Fruit fly (Drosophila melanogaster): Measurements from ENCODE around the gene Karybeta3.

Gene Karybeta3

DNA sequence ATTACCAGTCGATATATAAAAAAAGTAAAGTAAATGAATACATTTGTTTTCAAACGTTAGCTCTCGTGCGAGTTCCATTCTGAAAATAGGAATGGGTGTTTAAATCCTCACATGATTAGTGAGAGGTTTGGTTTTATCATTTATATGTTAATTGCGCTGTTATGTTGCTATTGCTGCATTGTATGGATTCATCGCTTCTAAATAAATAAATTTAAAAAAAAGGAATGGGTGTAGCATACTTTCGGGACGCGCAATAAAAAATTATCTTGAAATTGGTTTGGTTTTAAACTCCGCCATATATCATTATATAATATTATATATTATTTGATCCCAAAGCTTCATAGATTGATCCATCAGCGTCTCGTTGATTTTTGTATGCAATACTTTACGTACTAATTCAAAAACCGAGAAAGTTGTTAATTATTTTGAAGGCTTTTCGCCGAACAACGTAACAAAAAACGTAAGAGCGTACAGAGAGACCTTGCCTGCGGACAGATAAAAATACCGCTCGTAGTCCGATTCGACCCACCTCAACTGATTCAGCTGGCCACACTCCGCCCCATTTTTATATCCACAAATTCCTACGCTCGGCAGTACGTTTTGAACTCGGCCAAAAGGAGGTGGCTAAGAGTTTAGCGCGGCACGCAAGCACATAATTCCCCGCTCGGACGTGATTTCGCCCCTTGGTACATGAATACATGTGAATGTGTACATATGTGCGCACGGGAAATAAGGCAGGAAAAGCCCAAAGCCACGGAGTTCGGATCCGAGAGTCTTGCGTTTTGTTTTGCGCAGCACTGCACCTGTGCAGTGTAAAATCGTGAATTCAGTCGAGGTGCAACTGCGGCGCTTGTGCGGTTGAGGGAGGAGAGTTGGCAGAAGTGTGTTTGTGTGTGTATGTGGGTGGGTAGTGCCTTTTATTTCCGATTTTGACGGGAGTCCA is 10.3 kb downstream of the Karybeta3 start, which contains the start of gene smash:
smash (plus strand) TSS at position 589 of the 943 bp plus-strand sequence.
- TF ChIP-seq CG17801 (GFP tag; optimal IDR thresholded peaks at IDR 0.05; ENCODE audit: partially characterized antibody) = peak; percentile 41

dm6 chr3R:4659934-4660353 is 11.0 kb downstream of the Karybeta3 start:
- TF ChIP-seq CG17801 (GFP tag; optimal IDR thresholded peaks at IDR 0.05; ENCODE audit: partially characterized antibody) = no peak

DNA sequence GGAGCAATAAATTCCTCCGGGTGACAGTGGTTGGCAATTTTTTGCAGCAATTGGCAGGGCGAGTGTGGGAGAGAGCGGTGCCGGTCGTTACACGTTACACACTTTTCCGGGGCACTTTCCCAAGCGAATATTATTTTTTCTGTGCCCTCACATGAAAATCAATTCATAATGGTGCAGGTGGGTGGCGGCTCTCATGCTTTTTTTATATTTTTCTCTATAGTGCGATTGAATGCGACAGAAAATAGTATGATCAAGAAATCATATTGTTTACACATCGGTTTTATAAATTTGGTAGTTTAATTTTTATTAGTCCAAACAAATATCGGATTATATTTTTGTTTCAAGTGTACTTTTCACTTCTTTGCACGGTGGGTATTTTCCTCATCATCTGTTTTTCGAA is 12.7 kb downstream of the Karybeta3 start:
- TF ChIP-seq CG17801 (GFP tag; optimal IDR thresholded peaks at IDR 0.05; ENCODE audit: partially characterized antibody) = no peak

DNA sequence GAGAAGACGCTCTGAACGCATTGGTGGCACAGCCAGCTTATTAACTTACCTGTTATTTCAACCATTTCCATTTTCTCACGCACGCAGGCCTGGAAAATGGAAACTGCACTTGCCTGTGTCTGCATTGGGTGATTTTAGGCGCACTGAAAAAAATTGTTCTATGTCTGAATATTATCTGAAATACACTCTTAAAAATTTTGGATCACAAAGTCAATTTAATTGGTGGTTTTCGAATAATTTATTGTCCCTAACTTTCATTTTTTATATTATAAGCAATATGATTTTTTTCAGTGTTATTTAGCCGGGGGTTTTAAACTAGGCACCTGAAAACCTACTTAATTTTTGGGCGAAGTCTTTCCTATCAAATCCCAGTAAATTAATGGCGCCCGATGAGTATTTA is 14.1 kb downstream of the Karybeta3 start:
- no peak for TF ChIP-seq CG17801 (GFP tag; optimal IDR thresholded peaks at IDR 0.05; ENCODE audit: partially characterized antibody)

dm6 chr3R:4664199-4664598 is 15.2 kb downstream of the Karybeta3 start:
- TF ChIP-seq CG17801 (GFP tag; optimal IDR thresholded peaks at IDR 0.05; ENCODE audit: partially characterized antibody) = no peak

DNA sequence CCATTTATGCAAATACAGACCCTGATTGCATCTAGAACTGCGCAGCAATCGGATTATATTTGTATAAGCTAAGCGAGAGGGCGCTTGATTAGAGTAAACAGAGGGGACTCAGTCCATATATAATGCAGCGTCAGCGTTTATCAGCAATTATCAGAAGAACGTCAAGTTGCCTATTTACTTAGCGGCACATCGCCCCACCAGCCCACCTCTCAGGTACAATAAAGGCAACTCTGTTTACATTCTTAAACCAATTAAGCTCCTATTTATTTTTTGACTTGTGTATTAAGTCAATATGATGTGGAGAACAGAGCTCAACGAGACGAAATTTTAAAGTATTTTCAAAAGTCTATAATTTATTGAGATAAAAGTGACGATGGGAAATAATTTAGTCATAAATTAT is 16.0 kb downstream of the Karybeta3 start:
- peak; percentile 66 for TF ChIP-seq CG17801 (GFP tag; optimal IDR thresholded peaks at IDR 0.05; ENCODE audit: partially characterized antibody)

DNA sequence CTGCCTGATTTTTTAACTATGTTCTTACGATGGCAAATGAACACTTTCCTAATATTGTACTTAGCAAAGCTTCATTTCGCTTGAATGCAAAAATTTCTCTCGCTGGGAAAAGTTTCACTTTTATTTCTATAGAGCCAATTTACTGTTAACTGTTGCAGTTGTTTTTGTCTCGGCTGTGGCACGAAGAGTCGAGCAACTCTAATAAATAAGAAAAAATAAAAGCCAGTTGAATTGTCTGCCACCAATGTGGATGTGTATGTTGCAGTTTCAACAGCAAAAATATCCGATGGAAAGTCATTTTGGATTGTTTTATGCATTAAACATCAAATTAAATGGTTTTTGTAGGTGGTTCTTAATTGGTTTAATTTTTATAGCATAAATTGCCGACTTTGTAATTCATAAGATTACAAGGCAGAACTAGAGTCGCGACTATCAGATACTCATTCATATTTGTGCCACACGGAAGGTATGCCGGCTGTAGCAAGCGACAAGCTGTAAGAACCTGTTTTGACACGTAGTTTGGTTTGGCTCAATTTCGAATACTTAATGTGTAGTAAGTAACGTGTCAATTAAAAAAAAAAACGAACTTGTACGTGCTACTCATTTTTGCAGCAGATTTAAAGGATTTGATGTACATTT is 17.2 kb downstream of the Karybeta3 start:
- no peak for TF ChIP-seq CG17801 (GFP tag; optimal IDR thresholded peaks at IDR 0.05; ENCODE audit: partially characterized antibody)

DNA sequence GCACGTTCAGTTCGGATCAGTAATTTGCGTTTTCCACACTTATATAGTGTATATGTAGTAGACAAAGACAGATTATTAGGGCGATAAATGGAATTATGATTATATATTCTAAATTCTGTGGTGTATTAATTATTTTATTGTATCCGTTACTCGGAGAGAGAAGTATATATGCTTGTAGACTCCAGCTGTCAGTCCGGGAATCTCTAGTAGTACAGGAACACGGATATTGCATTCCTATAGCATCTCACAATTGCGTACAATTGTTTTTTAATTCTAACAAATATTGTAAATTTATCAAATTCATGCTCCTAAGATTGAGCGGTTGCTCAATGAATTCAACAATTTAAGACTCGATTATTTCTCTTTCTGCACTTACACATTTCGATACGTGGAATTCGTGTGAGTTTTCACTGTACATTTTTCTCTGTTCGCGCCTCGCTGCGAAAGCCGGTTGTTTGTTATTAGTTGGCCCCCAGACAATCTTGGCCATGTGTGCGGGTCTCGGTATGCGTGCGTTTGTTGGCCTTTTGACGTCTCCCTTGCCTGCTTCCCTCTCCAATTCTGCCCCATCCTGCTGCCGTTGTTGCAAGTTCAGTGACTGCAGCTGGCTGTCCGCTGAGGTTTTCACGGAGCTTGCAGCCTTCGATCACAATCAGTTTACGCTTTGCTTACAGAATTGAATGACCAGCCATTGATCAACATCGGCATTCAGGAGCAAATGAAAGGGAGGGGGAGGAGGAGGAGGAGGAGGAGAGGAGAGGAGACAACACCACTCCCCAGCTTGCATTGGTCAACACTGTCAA is 18.6 kb downstream of the Karybeta3 start:
- no peak for TF ChIP-seq CG17801 (GFP tag; optimal IDR thresholded peaks at IDR 0.05; ENCODE audit: partially characterized antibody)

- no peak for TF ChIP-seq CG17801 (GFP tag; optimal IDR thresholded peaks at IDR 0.05; ENCODE audit: partially characterized antibody)
Measured at dm6 chr3R:4676981-4677665, 28.1 kb downstream of the Karybeta3 start.

dm6 chr3R:4678362-4678761 is 29.4 kb downstream of the Karybeta3 start:
- TF ChIP-seq CG17801 (GFP tag; optimal IDR thresholded peaks at IDR 0.05; ENCODE audit: partially characterized antibody) = no peak

DNA sequence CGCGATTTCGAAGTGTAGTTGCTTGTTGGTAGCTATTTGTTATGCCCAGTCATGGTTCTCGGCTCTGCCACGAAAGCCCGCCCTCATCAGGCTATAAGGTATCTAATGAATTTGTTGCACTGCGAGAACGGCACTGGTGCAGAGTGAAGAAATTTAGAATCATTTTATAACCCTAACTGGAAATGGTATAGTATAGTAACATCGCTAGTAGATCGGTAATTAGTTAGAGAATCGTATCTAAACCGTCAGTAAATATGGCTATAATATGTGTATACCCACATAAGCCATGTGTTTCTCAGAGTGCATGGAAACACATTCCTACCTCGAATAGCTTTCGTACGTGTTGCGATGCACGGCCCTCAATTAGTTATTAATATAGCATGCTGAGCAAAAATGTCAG is 38.2 kb downstream of the Karybeta3 start:
- no peak for TF ChIP-seq CG17801 (GFP tag; optimal IDR thresholded peaks at IDR 0.05; ENCODE audit: partially characterized antibody)

DNA sequence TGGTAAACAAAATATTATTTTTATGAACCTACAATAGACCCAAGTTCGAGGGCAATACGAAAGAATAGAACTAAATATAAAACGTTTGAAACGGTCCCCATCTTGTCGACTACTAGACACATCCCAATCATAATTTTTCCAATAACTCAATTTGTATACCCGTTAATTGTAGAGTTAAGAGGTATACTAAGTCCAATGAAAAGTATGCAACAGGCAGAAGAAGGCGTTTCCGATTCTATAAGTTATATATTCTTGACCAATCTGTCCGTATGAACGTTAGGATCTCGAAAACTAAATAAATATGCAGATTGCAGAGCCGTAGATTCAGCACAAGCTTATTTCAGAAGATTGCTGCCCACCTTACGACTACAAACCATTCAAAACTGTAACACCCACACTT is 41.5 kb downstream of the Karybeta3 start, which contains the start of gene CG33927:
CG33927 (minus strand) TSS at position 101 of the 400 bp plus-strand sequence.
- TF ChIP-seq CG17801 (GFP tag; optimal IDR thresholded peaks at IDR 0.05; ENCODE audit: partially characterized antibody) = no peak

- TF ChIP-seq CG17801 (GFP tag; optimal IDR thresholded peaks at IDR 0.05; ENCODE audit: partially characterized antibody) = no peak
Measured at dm6 chr3R:4694805-4695204, 45.8 kb downstream of the Karybeta3 start.

Data from ovary, adult (tissue).